Fruit fly (Drosophila melanogaster) whole organism, embryonic: ENCODE data around the gene hook.

ENCODE experiments used
- CG14014 ChIP-seq: fragments of 200-800 bp; sonication (Bioruptor generic); IDR thresholded peaks from 2 replicates; pipeline ENCODE4 v1.3.6; 2022; ENCODE audit warnings: missing biosample characterization, missing genetic modification characterization
- CG2116 ChIP-seq: fragments of 200-800 bp; sonication (Bioruptor generic); optimal IDR thresholded peaks from 3 replicates; lab custom pipeline; 2018; ENCODE audit warnings: missing biosample characterization, mild to moderate bottlenecking, missing genetic modification characterization
- CG2120 ChIP-seq: fragments of 200-800 bp; sonication (Bioruptor generic); optimal IDR thresholded peaks from 3 replicates; lab custom pipeline; 2016; ENCODE audit warnings: missing biosample characterization, missing genetic modification characterization
- Nf-YB ChIP-seq: fragments of 200-800 bp; sonication (Bioruptor generic); optimal IDR thresholded peaks from 3 replicates; lab custom pipeline; 2019; ENCODE audit warnings: missing biosample characterization, mild to moderate bottlenecking, missing genetic modification characterization, moderate library complexity
- PHDP ChIP-seq: fragments of 200-800 bp; sonication (Bioruptor generic); optimal IDR thresholded peaks from 3 replicates; lab custom pipeline; 2018; ENCODE audit warnings: missing biosample characterization, mild to moderate bottlenecking, missing genetic modification characterization, moderate library complexity
- bigmax ChIP-seq: fragments of 200-800 bp; sonication (Bioruptor generic); optimal IDR thresholded peaks from 2 replicates; lab custom pipeline; 2018; ENCODE audit warnings: missing biosample characterization, mild to moderate bottlenecking, missing genetic modification characterization
- bowl ChIP-seq: fragments of 200-800 bp; sonication (Bioruptor generic); IDR thresholded peaks from 2 replicates; pipeline ENCODE4 v1.3.6; 2022; ENCODE audit warnings: missing biosample characterization, missing genetic modification characterization
- chm ChIP-seq: fragments of 200-800 bp; sonication (Bioruptor generic); IDR thresholded peaks from 2 replicates; pipeline ENCODE4 v1.3.6; 2022; ENCODE audit warnings: missing biosample characterization, missing genetic modification characterization
- croc ChIP-seq: fragments of 200-800 bp; sonication (Bioruptor generic); conservative IDR thresholded peaks from 3 replicates; pipeline ENCODE4 v1.3.6; 2022; ENCODE audit warnings: missing biosample characterization, missing genetic modification characterization
- dmrt99B ChIP-seq: fragments of 200-800 bp; sonication (Bioruptor generic); optimal IDR thresholded peaks from 2 replicates; lab custom pipeline; 2018; ENCODE audit warnings: missing biosample characterization, mild to moderate bottlenecking, missing genetic modification characterization, moderate library complexity
- maf-S ChIP-seq: fragments of 200-800 bp; sonication (Bioruptor generic); optimal IDR thresholded peaks from 2 replicates; lab custom pipeline; 2016; ENCODE audit warnings: missing biosample characterization, missing genetic modification characterization
- trem ChIP-seq: fragments of 200-800 bp; optimal IDR thresholded peaks from 3 replicates; lab custom pipeline; 2019; ENCODE audit warnings: missing biosample characterization, mild to moderate bottlenecking, missing genetic modification characterization, moderate library complexity
- zfh2 ChIP-seq: fragments of 200-800 bp; sonication (Bioruptor generic); optimal IDR thresholded peaks from 2 replicates; lab custom pipeline; 2016; ENCODE audit warnings: missing biosample characterization, missing genetic modification characterization

- TF ChIP-seq zfh2 (GFP tag; lab: Kevin White, UChicago) (no peak), CG2120 (GFP tag; lab: Kevin White, UChicago) (no peak), bowl (GFP tag; lab: Robert Waterston, UW) (no peak), CG14014 (GFP tag; lab: Robert Waterston, UW) (no peak), chm (GFP tag; lab: Robert Waterston, UW) (no peak), croc (GFP tag; lab: Robert Waterston, UW) (no peak), trem (tag; lab: Kevin White, UChicago) (no peak), CG2116 (GFP tag; lab: Kevin White, UChicago) (no peak), PHDP (tag; lab: Kevin White, UChicago) (no peak), Nf-YB (GFP tag; lab: Kevin White, UChicago) (no peak), dmrt99B (tag; lab: Kevin White, UChicago) (no peak), bigmax (GFP tag; lab: Kevin White, UChicago) (no peak), maf-S (GFP tag; lab: Kevin White, UChicago) (no peak)
These were observed 17.7 kb downstream of the hook start for dm6 chr2L:19015628-19016027.
